Worm (Caenorhabditis elegans): Measurements from ENCODE around the gene zyg-12.
"Not testable (repeated sequence)": the region's sequence is repeated elsewhere in the genome, so short reads cannot be mapped to it uniquely, and the experiment has no call there.

zyg-12 gene

ce11 chrII:4915572-4915971, 34.1 kb upstream of the zyg-12 start:
- no peak for TF ChIP-seq unc-130 (tag; optimal IDR thresholded peaks at IDR 0.05)
- no peak for TF ChIP-seq Y116A8C.19 (tag; optimal IDR thresholded peaks at IDR 0.05; ENCODE audit: borderline replicate concordance)
- TF ChIP-seq efl-1 (optimal IDR thresholded peaks at IDR 0.05), result no peak
- TF ChIP-seq efl-1 (GFP tag; optimal IDR thresholded peaks at IDR 0.05 in 1 of 2), result peak in 1 of 2 experiments; percentile 63
- peak; percentile 71 for TF ChIP-seq nhr-85 (tag)

- TF ChIP-seq tbx-2 (tag; optimal IDR thresholded peaks at IDR 0.05); nhr-19 (GFP tag; conservative IDR thresholded peaks at IDR 0.05); vab-15 (tag; optimal IDR thresholded peaks at IDR 0.05): not testable (repeated sequence)
Observed at ce11 chrII:4916462-4916861, 33.2 kb upstream of the zyg-12 start, which contains the start of gene msp-31. TSS of gene msp-31 (minus strand) at chrII:4916562.

ce11 chrII:4918501-4919021, 31.1 kb upstream of the zyg-12 start:
- TF ChIP-seq nhr-90 (tag; optimal IDR thresholded peaks at IDR 0.05; ENCODE audit: poor library complexity), result no peak
- peak; percentile 40 for TF ChIP-seq grh-1 (GFP tag; IDR thresholded peaks at IDR 0.05)
- no peak for TF ChIP-seq lin-39 (tag; optimal IDR thresholded peaks at IDR 0.05)
- TF ChIP-seq lin-14 (GFP tag; optimal IDR thresholded peaks at IDR 0.05), result peak; percentile 47
- peak; percentile 11 for TF ChIP-seq unc-130 (tag; optimal IDR thresholded peaks at IDR 0.05)
- peak; percentile 22 for TF ChIP-seq nhr-20 (tag; optimal IDR thresholded peaks at IDR 0.05)
- TF ChIP-seq efl-1 (optimal IDR thresholded peaks at IDR 0.05), result no peak
- peak in 1 of 2 experiments; percentile 81 for TF ChIP-seq efl-1 (GFP tag; optimal IDR thresholded peaks at IDR 0.05 in 1 of 2)
- no peak for TF ChIP-seq hlh-4 (tag; optimal IDR thresholded peaks at IDR 0.05)
- TF ChIP-seq lin-35 (GFP tag; optimal IDR thresholded peaks at IDR 0.05), result peak in 1 of 2 experiments; percentile 15
- no peak for TF ChIP-seq lsy-2 (tag; optimal IDR thresholded peaks at IDR 0.05)
- peak; percentile 52 for TF ChIP-seq blmp-1 (tag; optimal IDR thresholded peaks at IDR 0.05)
- TF ChIP-seq nhr-85 (tag), result peak; percentile 93
- TF ChIP-seq tbx-2 (tag; optimal IDR thresholded peaks at IDR 0.05), result peak; percentile 10
- peak in 1 of 6 experiments; percentile 26 for TF ChIP-seq elt-3 (tag; optimal IDR thresholded peaks at IDR 0.05)

ce11 chrII:4920608-4921007, 29.1 kb upstream of the zyg-12 start:
- TF ChIP-seq elt-2 (tag; optimal IDR thresholded peaks at IDR 0.05), result peak; percentile 50
- no peak for TF ChIP-seq hlh-17 (GFP tag; optimal IDR thresholded peaks at IDR 0.05; ENCODE audit: borderline replicate concordance)
- no peak for TF ChIP-seq blmp-1 (tag; optimal IDR thresholded peaks at IDR 0.05)
- TF ChIP-seq lin-15B (tag; optimal IDR thresholded peaks at IDR 0.05), result no peak
- no peak for TF ChIP-seq efl-1 (optimal IDR thresholded peaks at IDR 0.05)
- TF ChIP-seq efl-1 (GFP tag; optimal IDR thresholded peaks at IDR 0.05 in 1 of 2), result no peak
- no peak for TF ChIP-seq lin-13 (GFP tag; optimal IDR thresholded peaks at IDR 0.05)
- TF ChIP-seq dpl-1 (GFP tag; optimal IDR thresholded peaks at IDR 0.05), result no peak
- no peak for TF ChIP-seq nhr-11 (tag; optimal IDR thresholded peaks at IDR 0.05)
- TF ChIP-seq lin-39 (tag; optimal IDR thresholded peaks at IDR 0.05), result no peak
- TF ChIP-seq nhr-19 (GFP tag; conservative IDR thresholded peaks at IDR 0.05), result no peak
- TF ChIP-seq swsn-7 (tag; optimal IDR thresholded peaks at IDR 0.05), result no peak
- TF ChIP-seq elt-3 (tag; optimal IDR thresholded peaks at IDR 0.05), result peak in 1 of 6 experiments; percentile 11
- TF ChIP-seq ztf-11 (tag; optimal IDR thresholded peaks at IDR 0.05), result no peak

ce11 chrII:4924729-4925128, 25.0 kb upstream of the zyg-12 start:
- no peak for TF ChIP-seq unc-30 (tag; optimal IDR thresholded peaks at IDR 0.05)
- TF ChIP-seq mep-1 (tag; optimal IDR thresholded peaks at IDR 0.05), result no peak
- no peak for TF ChIP-seq isw-1 (GFP tag; IDR thresholded peaks at IDR 0.05)
- no peak for TF ChIP-seq nhr-47 (tag; optimal IDR thresholded peaks at IDR 0.05)
- no peak for TF ChIP-seq nhr-11 (tag; optimal IDR thresholded peaks at IDR 0.05)
- no peak for TF ChIP-seq efl-1 (optimal IDR thresholded peaks at IDR 0.05)
- TF ChIP-seq efl-1 (GFP tag; optimal IDR thresholded peaks at IDR 0.05 in 1 of 2), result no peak
- no peak for TF ChIP-seq nhr-85 (tag)
- TF ChIP-seq ama-1 (optimal IDR thresholded peaks at IDR 0.05), result no peak
- TF ChIP-seq nhr-90 (tag; optimal IDR thresholded peaks at IDR 0.05; ENCODE audit: poor library complexity), result no peak
- no peak for TF ChIP-seq sup-37 (GFP tag; optimal IDR thresholded peaks at IDR 0.05)
